Worm (Caenorhabditis elegans): Measurements from ENCODE around the gene C17A2.7.

The C17A2.7 gene

DNA sequence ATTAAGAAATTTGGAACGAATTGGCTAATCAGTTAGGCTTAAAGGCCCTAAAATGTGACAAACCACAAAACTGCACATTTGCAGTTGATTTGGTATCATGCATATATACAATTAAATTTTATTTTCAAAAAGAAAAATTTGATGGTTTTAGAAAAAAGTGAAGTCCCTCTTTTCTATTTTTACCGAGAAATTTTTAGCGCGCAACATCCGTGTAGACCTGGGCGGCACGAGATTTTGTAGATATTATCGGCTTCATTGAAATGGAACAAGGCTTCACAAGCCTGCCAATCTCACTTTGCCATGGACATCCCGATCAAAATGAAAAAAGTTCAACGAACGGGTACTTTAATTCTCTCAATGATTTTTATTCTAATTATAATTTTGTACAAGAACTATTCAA lies 2.8 kb upstream of the C17A2.7 start, which contains the start of gene C17A2.2:
TSS of gene C17A2.2 (plus strand) at position 301 of the 400 bp plus-strand sequence.
- no peak for TF ChIP-seq F13H6.1 (tag; optimal IDR thresholded peaks at IDR 0.05)

- TF ChIP-seq elt-1 (tag; optimal IDR thresholded peaks at IDR 0.05) (no peak), fos-1 (tag; optimal IDR thresholded peaks at IDR 0.05) (no peak), nhr-6 (tag; optimal IDR thresholded peaks at IDR 0.05) (no peak), ama-1 (optimal IDR thresholded peaks at IDR 0.05) (no peak)
Observed at ce11 chrII:3839562-3839961, 3.6 kb downstream of the C17A2.7 start, which contains the start of gene C17A2.4. C17A2.4 (plus strand) TSS chrII:3839862.

- no peak for TF ChIP-seq elt-1 (tag; optimal IDR thresholded peaks at IDR 0.05)
- TF ChIP-seq ceh-82 (tag; optimal IDR thresholded peaks at IDR 0.05): no peak
- TF ChIP-seq nhr-237 (tag; optimal IDR thresholded peaks at IDR 0.05): no peak
- TF ChIP-seq unc-62 (GFP tag; optimal IDR thresholded peaks at IDR 0.05): no peak
- TF ChIP-seq nhr-12 (tag; optimal IDR thresholded peaks at IDR 0.05): no peak
- TF ChIP-seq fos-1 (tag; optimal IDR thresholded peaks at IDR 0.05): no peak
- no peak for TF ChIP-seq unc-55 (GFP tag; optimal IDR thresholded peaks at IDR 0.05)
- TF ChIP-seq nhr-23 (tag; optimal IDR thresholded peaks at IDR 0.05): no peak
- no peak for TF ChIP-seq lin-39 (tag; optimal IDR thresholded peaks at IDR 0.05)
- no peak for TF ChIP-seq ZK546.5 (tag; optimal IDR thresholded peaks at IDR 0.05)
- TF ChIP-seq peb-1 (tag; optimal IDR thresholded peaks at IDR 0.05): no peak
- TF ChIP-seq gmeb-1 (tag; optimal IDR thresholded peaks at IDR 0.05): no peak
- no peak for TF ChIP-seq mdl-1 (tag; optimal IDR thresholded peaks at IDR 0.05)
- TF ChIP-seq dmd-4 (tag; optimal IDR thresholded peaks at IDR 0.05): no peak
- no peak for TF ChIP-seq nhr-77 (tag; optimal IDR thresholded peaks at IDR 0.05)
- TF ChIP-seq nhr-11 (tag; optimal IDR thresholded peaks at IDR 0.05): no peak
- TF ChIP-seq zag-1 (tag; optimal IDR thresholded peaks at IDR 0.05): no peak
Observed at ce11 chrII:3835915-3836314, 7.3 kb downstream of the C17A2.7 start, which contains the start of gene oac-4. oac-4 (minus strand) TSS chrII:3836015.

- TF ChIP-seq zag-1 (tag; optimal IDR thresholded peaks at IDR 0.05) (no peak), nhr-12 (tag; optimal IDR thresholded peaks at IDR 0.05) (no peak), fos-1 (tag; optimal IDR thresholded peaks at IDR 0.05) (no peak)
Observed at ce11 chrII:3832383-3832782, 10.8 kb downstream of the C17A2.7 start, which contains the start of gene F54D10.9. F54D10.9 (minus strand) TSS chrII:3832483.

DNA sequence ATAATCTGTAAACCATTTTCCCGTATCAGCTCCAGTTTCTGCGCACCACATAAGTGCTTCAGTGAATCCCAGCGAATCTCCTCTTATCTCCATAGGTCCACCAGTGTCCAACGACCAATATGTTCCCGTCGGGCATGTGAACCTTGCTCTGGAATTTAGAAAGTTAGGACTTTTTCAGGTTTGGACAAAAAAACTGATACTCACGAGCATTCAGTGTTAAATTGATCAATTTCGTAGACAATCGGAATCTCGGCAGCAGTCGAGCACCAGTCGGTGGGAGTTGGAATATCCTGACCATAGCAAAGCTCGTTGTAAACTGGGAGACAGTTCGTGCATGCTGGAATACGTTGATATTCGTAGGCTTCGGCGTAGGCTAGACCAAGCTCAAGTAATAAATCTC lies 13.6 kb downstream of the C17A2.7 start:
- TF ChIP-seq aly-2 (tag; optimal IDR thresholded peaks at IDR 0.05) (no peak), C34F6.9 (tag; optimal IDR thresholded peaks at IDR 0.05) (no peak), nhr-6 (tag; optimal IDR thresholded peaks at IDR 0.05) (no peak), F13H6.1 (tag; optimal IDR thresholded peaks at IDR 0.05) (no peak), gmeb-1 (tag; optimal IDR thresholded peaks at IDR 0.05) (no peak), ztf-11 (tag; optimal IDR thresholded peaks at IDR 0.05) (no peak), nhr-11 (tag; optimal IDR thresholded peaks at IDR 0.05) (no peak), elt-1 (tag; optimal IDR thresholded peaks at IDR 0.05) (no peak), R02D3.7 (tag; optimal IDR thresholded peaks at IDR 0.05) (no peak)

- no peak for TF ChIP-seq R02D3.7 (tag; optimal IDR thresholded peaks at IDR 0.05)
- no peak for TF ChIP-seq peb-1 (tag; optimal IDR thresholded peaks at IDR 0.05)
- TF ChIP-seq lsy-2 (tag; optimal IDR thresholded peaks at IDR 0.05): no peak
- TF ChIP-seq fos-1 (tag; optimal IDR thresholded peaks at IDR 0.05): no peak
- no peak for TF ChIP-seq ztf-11 (tag; optimal IDR thresholded peaks at IDR 0.05)
- TF ChIP-seq egl-27 (tag; optimal IDR thresholded peaks at IDR 0.05): no peak
- no peak for TF ChIP-seq blmp-1 (tag; optimal IDR thresholded peaks at IDR 0.05; ENCODE audit: insufficient read depth)
- TF ChIP-seq nhr-237 (tag; optimal IDR thresholded peaks at IDR 0.05): no peak
- no peak for TF ChIP-seq ceh-16 (tag; optimal IDR thresholded peaks at IDR 0.05)
- no peak for TF ChIP-seq nhr-11 (tag; optimal IDR thresholded peaks at IDR 0.05)
- no peak for TF ChIP-seq aly-2 (tag; optimal IDR thresholded peaks at IDR 0.05)
- TF ChIP-seq mbf-1 (tag; optimal IDR thresholded peaks at IDR 0.05): no peak
- TF ChIP-seq ZK546.5 (tag; optimal IDR thresholded peaks at IDR 0.05): no peak
Observed at ce11 chrII:3827801-3828200, 15.4 kb downstream of the C17A2.7 start, which contains the start of gene F54D10.8. F54D10.8 (minus strand) TSS chrII:3827901.

DNA sequence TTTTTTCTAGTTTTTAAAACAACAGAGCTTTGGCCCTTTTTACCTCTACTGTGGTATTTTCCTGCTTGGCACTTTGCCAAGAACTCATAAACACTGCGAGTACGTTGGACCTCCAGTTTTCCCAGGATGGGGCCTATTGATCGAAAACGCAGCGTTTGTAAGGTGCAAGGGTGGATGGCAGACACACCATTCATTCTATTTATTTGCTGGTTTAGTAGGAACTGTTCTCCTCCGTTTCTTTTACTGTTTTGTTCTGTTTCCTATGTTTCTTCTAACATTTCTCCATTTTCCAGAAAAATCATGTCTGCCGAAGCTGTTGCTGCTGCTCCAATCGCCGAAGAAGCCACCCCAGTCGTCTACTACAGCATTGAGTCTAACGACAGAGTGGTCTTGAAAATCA lies 19.4 kb downstream of the C17A2.7 start, which contains the start of gene skr-15:
TSS of gene skr-15 (plus strand) at position 301 of the 400 bp plus-strand sequence.
- no peak for TF ChIP-seq ztf-1 (GFP tag; conservative IDR thresholded peaks at IDR 0.05)
- no peak for TF ChIP-seq mbf-1 (tag; optimal IDR thresholded peaks at IDR 0.05)
- no peak for TF ChIP-seq ztf-4 (tag; optimal IDR thresholded peaks at IDR 0.05)
- no peak for TF ChIP-seq nhr-25 (tag; optimal IDR thresholded peaks at IDR 0.05)
- TF ChIP-seq mdl-1 (tag; optimal IDR thresholded peaks at IDR 0.05): no peak
- no peak for TF ChIP-seq ceh-16 (tag; optimal IDR thresholded peaks at IDR 0.05)
- no peak for TF ChIP-seq ZK546.5 (tag; optimal IDR thresholded peaks at IDR 0.05)
- TF ChIP-seq gmeb-1 (tag; optimal IDR thresholded peaks at IDR 0.05): no peak
- TF ChIP-seq nhr-6 (tag; optimal IDR thresholded peaks at IDR 0.05): no peak
- no peak for TF ChIP-seq Y55F3AM.14 (GFP tag; optimal IDR thresholded peaks at IDR 0.05)
- TF ChIP-seq crh-2 (tag; optimal IDR thresholded peaks at IDR 0.05): no peak
- TF ChIP-seq unc-39 (tag; optimal IDR thresholded peaks at IDR 0.05): no peak
- no peak for TF ChIP-seq unc-55 (GFP tag; optimal IDR thresholded peaks at IDR 0.05)
- no peak for TF ChIP-seq mab-5 (tag; optimal IDR thresholded peaks at IDR 0.05)
- TF ChIP-seq aly-2 (tag; optimal IDR thresholded peaks at IDR 0.05): no peak
- no peak for TF ChIP-seq nhr-11 (tag; optimal IDR thresholded peaks at IDR 0.05)
- no peak for TF ChIP-seq nhr-12 (tag; optimal IDR thresholded peaks at IDR 0.05)

All from whole organism, L2 larva.